Fruit fly (Drosophila melanogaster) whole organism, wandering third instar larva: ENCODE data around the gene CG9514.

Experiments used
- Abd-B ChIP-seq: fragments of >200 bp; optimal IDR thresholded peaks from 2 replicates; lab custom pipeline; 2017; ENCODE audit warnings: missing biosample characterization, missing genetic modification characterization
- Hr78 ChIP-seq: fragments of >200 bp; optimal IDR thresholded peaks from 2 replicates; lab custom pipeline; 2017; ENCODE audit warnings: missing biosample characterization, missing genetic modification characterization
- N ChIP-seq: fragments of >200 bp; optimal IDR thresholded peaks from 2 replicates; lab custom pipeline; 2018; ENCODE audit warnings: missing biosample characterization, missing external identifiers, missing genetic modification characterization
- dl ChIP-seq, 2 experiments: fragments of 175-275, 200-275 bp in 1 of 2; fragments of 200-275 bp in 1 of 2; sonication (Bioruptor generic); optimal IDR thresholded peaks; lab custom pipeline; 2018; ENCODE audit warnings: mild to moderate bottlenecking in 2 of 2, missing biosample characterization in 2 of 2, missing genetic modification characterization in 2 of 2, moderate library complexity in 2 of 2; ENCODE audit not compliant: partially characterized antibody in 2 of 2, insufficient read depth in 1 of 2
- h ChIP-seq: fragments of 200-800 bp; sonication (Bioruptor generic); optimal IDR thresholded peaks from 3 replicates; lab custom pipeline; 2016; ENCODE audit warnings: missing biosample characterization, mild to moderate bottlenecking, missing genetic modification characterization
- psq ChIP-seq: fragments of 200-800 bp; sonication (Bioruptor generic); optimal IDR thresholded peaks from 3 replicates; lab custom pipeline; 2017; ENCODE audit warnings: missing biosample characterization, mild to moderate bottlenecking, missing genetic modification characterization, moderate library complexity
- sage ChIP-seq: fragments of 200-800 bp; sonication (Bioruptor generic); optimal IDR thresholded peaks from 2 replicates; lab custom pipeline; 2016; ENCODE audit warnings: missing biosample characterization, mild to moderate bottlenecking, missing genetic modification characterization
- usp ChIP-seq: fragments of >200 bp; optimal IDR thresholded peaks from 2 replicates; lab custom pipeline; 2017; ENCODE audit warnings: missing biosample characterization, missing genetic modification characterization

- no peak for TF ChIP-seq Hr78
- no peak for TF ChIP-seq sage (GFP tag; lab: Kevin White, UChicago)
- no peak for TF ChIP-seq usp (GFP tag; lab: Kevin White, UChicago)
- TF ChIP-seq dl (GFP tag; optimal IDR thresholded peaks at IDR 0.05; lab: Kevin White, UChicago; ENCODE audit: insufficient read depth in 1 of 2, partially characterized antibody in 2 of 2), result no peak
- no peak for TF ChIP-seq psq (GFP tag; lab: Kevin White, UChicago)
- no peak for TF ChIP-seq h (GFP tag; lab: Kevin White, UChicago)
- no peak for TF ChIP-seq Abd-B (GFP tag; lab: Kevin White, UChicago)
- TF ChIP-seq N (GFP tag; lab: Kevin White, UChicago), result no peak
Observed at dm6 chrX:14931296-14931695, 34.6 kb upstream of the CG9514 start.
